Worm (Caenorhabditis elegans): ENCODE results near the gene C56C10.4.

Gene C56C10.4

DNA sequence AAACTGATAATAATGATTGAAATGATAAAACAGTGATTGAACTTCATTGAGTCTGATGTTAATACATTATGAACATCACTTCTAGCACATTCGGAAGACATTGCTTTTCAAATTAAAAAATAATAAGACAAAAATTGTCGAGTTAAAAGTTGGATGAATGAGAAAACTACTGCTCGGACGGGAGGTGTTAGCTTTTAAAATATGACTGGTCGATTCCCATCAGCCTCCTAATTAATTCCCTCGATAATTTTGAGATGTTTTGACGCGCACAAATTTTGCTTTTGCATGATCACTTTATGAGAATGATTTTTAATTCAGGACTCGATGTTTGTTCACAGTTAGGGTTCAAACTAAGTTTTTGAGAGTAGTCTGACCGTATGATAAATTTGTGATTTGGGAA is 9.2 kb upstream of the C56C10.4 start, which contains the start of gene sra-28:
TSS of gene sra-28 (minus strand) at position 101 of the 400 bp plus-strand sequence.
- TF ChIP-seq egl-27 (tag; optimal IDR thresholded peaks at IDR 0.05): no peak
- no peak for TF ChIP-seq skn-1 (tag; optimal IDR thresholded peaks at IDR 0.05)
- TF ChIP-seq unc-39 (tag; optimal IDR thresholded peaks at IDR 0.05): no peak
- TF ChIP-seq nhr-67 (tag; optimal IDR thresholded peaks at IDR 0.05): no peak
- no peak for TF ChIP-seq nhr-237 (tag; optimal IDR thresholded peaks at IDR 0.05)
- TF ChIP-seq unc-62 (GFP tag; optimal IDR thresholded peaks at IDR 0.05): no peak
- TF ChIP-seq elt-2 (tag; optimal IDR thresholded peaks at IDR 0.05): no peak

DNA sequence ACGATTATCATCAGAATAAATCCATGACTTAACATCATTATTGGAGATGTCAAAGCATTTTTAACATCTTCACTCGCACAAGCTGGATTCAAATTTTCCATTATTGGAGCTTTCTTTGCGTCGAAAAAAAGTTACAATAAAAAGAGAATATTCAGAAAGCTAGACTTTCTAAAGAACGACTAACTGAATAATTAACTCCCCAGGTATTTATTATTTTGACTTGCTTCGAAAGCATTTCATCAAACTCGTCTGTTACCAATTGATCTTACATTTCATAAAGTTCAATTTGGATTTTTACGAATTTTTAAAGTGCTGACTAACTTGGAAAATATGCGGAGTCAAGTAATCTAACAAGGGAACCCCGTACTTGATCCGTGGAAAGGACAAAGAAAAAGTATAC is 7.2 kb upstream of the C56C10.4 start, which contains the start of gene sra-29:
TSS of gene sra-29 (minus strand) at position 101 of the 400 bp plus-strand sequence.
- TF ChIP-seq skn-1 (tag; optimal IDR thresholded peaks at IDR 0.05): no peak

DNA sequence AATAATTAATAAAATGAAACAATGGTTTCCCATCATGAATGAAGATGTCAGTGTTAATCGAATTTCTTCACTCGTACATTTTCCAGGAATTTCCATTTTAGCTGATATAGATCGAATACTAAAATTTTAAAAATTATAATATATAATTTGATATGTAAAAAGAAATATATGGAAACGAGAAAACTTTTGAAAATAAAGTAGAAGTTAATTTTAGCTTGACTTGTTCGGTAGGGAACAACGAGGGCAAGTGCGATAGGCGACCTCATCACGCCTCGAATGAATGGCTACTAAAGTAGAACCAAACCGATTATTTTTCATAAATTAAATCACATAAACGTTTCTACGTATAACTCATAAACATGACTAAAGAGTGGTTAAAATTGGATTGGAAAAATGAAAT is 4.5 kb upstream of the C56C10.4 start, which contains the start of gene sra-31:
TSS of gene sra-31 (minus strand) at position 101 of the 400 bp plus-strand sequence.
- TF ChIP-seq R02D3.7 (tag; optimal IDR thresholded peaks at IDR 0.05) (no peak), unc-62 (GFP tag; optimal IDR thresholded peaks at IDR 0.05) (no peak)

DNA sequence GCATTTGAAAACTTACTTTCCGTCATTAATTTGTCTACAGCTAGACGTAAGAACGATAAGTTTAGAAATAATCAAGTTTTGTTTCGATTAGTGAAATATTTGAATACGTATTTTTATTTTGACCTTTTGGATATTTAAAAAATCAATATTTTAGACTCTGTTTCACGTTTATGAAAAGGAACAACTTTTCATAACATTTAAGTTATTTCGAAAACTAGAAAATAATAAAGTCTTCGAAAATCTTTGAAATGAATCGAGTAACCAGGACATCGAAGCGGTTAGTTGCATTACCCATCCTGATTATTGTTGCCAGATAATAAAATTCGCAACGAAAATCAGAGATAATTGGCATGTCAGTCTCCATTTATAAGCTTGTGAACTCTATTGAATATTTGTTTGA is 1.6 kb upstream of the C56C10.4 start, which contains the start of gene C56C10.6:
TSS of gene C56C10.6 (minus strand) at position 101 of the 400 bp plus-strand sequence.
- TF ChIP-seq snpc-4 (tag; optimal IDR thresholded peaks at IDR 0.05) (no peak), ceh-16 (tag; optimal IDR thresholded peaks at IDR 0.05) (no peak), ZK546.5 (tag; optimal IDR thresholded peaks at IDR 0.05) (no peak), nhr-28 (tag; optimal IDR thresholded peaks at IDR 0.05) (no peak), nfya-1 (tag; optimal IDR thresholded peaks at IDR 0.05; ENCODE audit: insufficient read depth) (no peak), elt-2 (tag; optimal IDR thresholded peaks at IDR 0.05) (no peak), nhr-11 (tag; optimal IDR thresholded peaks at IDR 0.05) (no peak), mdl-1 (tag; optimal IDR thresholded peaks at IDR 0.05) (no peak), elt-1 (tag; optimal IDR thresholded peaks at IDR 0.05) (no peak), pqm-1 (tag; optimal IDR thresholded peaks at IDR 0.05) (no peak), pha-4 (tag; optimal IDR thresholded peaks at IDR 0.05) (no peak), skn-1 (tag; optimal IDR thresholded peaks at IDR 0.05) (no peak), nhr-43 (tag; optimal IDR thresholded peaks at IDR 0.05; ENCODE audit: poor library complexity, severe bottlenecking) (no peak), unc-62 (GFP tag; optimal IDR thresholded peaks at IDR 0.05) (no peak), mml-1 (tag; optimal IDR thresholded peaks at IDR 0.05) (no peak)

DNA sequence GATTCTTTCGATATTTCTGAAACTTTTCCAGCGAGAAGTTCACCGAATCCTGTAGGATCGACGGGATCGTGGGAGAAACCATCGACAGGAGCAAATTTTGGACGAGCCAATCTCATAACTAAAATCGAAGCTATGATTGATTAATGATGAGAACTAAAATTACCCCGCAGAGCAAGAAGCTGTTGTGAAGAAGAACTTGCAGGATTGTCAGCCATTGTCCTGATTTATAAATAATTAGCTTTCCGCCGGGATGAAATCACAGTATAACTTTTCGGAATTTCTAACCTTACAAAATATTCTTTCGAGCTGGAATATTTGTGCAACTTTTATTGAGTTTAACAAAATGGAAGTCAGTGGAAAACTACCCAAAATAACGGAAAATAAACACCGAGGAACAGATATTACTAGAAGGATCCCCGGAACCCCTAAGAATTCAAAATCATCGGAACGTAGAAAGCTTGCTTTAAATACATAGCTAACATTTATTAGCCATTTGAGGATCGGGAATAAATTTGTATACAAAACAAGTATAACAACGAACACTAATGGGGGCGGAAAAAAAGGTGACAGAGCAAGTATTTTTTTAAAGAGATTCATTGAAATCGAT is 4.5 kb downstream of the C56C10.4 start, which contains the start of gene C56C10.7:
TSS of gene C56C10.7 (minus strand) at position 312 of the 607 bp plus-strand sequence.
- TF ChIP-seq nhr-23 (tag; optimal IDR thresholded peaks at IDR 0.05) (no peak), nhr-77 (tag; optimal IDR thresholded peaks at IDR 0.05) (peak; percentile 58), elt-3 (tag; optimal IDR thresholded peaks at IDR 0.05) (no peak), nhr-76 (tag; optimal IDR thresholded peaks at IDR 0.05) (no peak), ceh-82 (tag; optimal IDR thresholded peaks at IDR 0.05) (no peak), zag-1 (tag; optimal IDR thresholded peaks at IDR 0.05) (no peak), lin-15B (tag; optimal IDR thresholded peaks at IDR 0.05) (no peak), eor-1 (tag; optimal IDR thresholded peaks at IDR 0.05) (no peak), elt-2 (tag; optimal IDR thresholded peaks at IDR 0.05) (peak; percentile 16), nhr-12 (tag; optimal IDR thresholded peaks at IDR 0.05) (no peak), lsy-12 (tag; optimal IDR thresholded peaks at IDR 0.05) (no peak), sea-2 (GFP tag; optimal IDR thresholded peaks at IDR 0.05) (no peak), fos-1 (tag; optimal IDR thresholded peaks at IDR 0.05) (no peak), egl-27 (tag; optimal IDR thresholded peaks at IDR 0.05) (no peak), nfya-1 (tag; optimal IDR thresholded peaks at IDR 0.05; ENCODE audit: insufficient read depth) (no peak), nhr-67 (tag; optimal IDR thresholded peaks at IDR 0.05) (no peak), ama-1 (optimal IDR thresholded peaks at IDR 0.05) (no peak), nhr-25 (tag; optimal IDR thresholded peaks at IDR 0.05) (peak; percentile 26), R02D3.7 (tag; optimal IDR thresholded peaks at IDR 0.05) (no peak), ceh-28 (tag; optimal IDR thresholded peaks at IDR 0.05) (no peak), unc-39 (tag; optimal IDR thresholded peaks at IDR 0.05) (no peak)

Data from whole organism, L3 larva.